Fruit fly (Drosophila melanogaster): ENCODE results near the gene Ugt36D1.

dm6 chr2L:18796446-18796845, 26.9 kb upstream of the Ugt36D1 start:
- TF ChIP-seq CG8478 (optimal IDR thresholded peaks at IDR 0.05) (no peak), usp (GFP tag; optimal IDR thresholded peaks at IDR 0.05) (no peak)
